Fruit fly (Drosophila melanogaster) whole organism, embryonic: ENCODE data around the gene Wdr33.

Experiments used
- Ada2b ChIP-seq: fragments of 200-800 bp; sonication (Bioruptor generic); IDR thresholded peaks from 2 replicates; pipeline ENCODE4 v1.3.6; 2022; ENCODE audit warnings: missing biosample characterization, missing genetic modification characterization
- Adf1 ChIP-seq: fragments of 200-800 bp; sonication (Bioruptor generic); IDR thresholded peaks from 2 replicates; pipeline ENCODE4 v1.3.6; 2022; ENCODE audit warnings: missing biosample characterization, missing genetic modification characterization
- Atf3 ChIP-seq: fragments of 200-800 bp; sonication (Bioruptor generic); optimal IDR thresholded peaks from 3 replicates; lab custom pipeline; 2016; ENCODE audit warnings: missing biosample characterization, missing genetic modification characterization
- B-H2 ChIP-seq: fragments of 200-800 bp; sonication (Bioruptor generic); optimal IDR thresholded peaks from 2 replicates; lab custom pipeline; 2018; ENCODE audit warnings: missing biosample characterization, mild to moderate bottlenecking, missing genetic modification characterization
- CG10209 ChIP-seq: fragments of 200-800 bp; sonication (Bioruptor generic); optimal IDR thresholded peaks from 3 replicates; lab custom pipeline; 2017; ENCODE audit warnings: missing biosample characterization, mild to moderate bottlenecking, missing genetic modification characterization, missing genetic modification reagents
- CG10321 ChIP-seq: fragments of 200-800 bp; sonication (Bioruptor generic); IDR thresholded peaks from 2 replicates; pipeline ENCODE4 v1.3.6; 2022; ENCODE audit warnings: missing biosample characterization, missing genetic modification characterization
- CG10654 ChIP-seq: fragments of 200-800 bp; sonication (Bioruptor generic); optimal IDR thresholded peaks from 2 replicates; lab custom pipeline; 2016; ENCODE audit warnings: missing biosample characterization, missing genetic modification characterization
- CG11247 ChIP-seq: fragments of 200-800 bp; sonication (Bioruptor generic); IDR thresholded peaks from 2 replicates; pipeline ENCODE4 v1.3.6; 2022; ENCODE audit warnings: missing biosample characterization, missing genetic modification characterization
- CG11456 ChIP-seq: fragments of 200-800 bp; sonication (Bioruptor generic); IDR thresholded peaks from 3 replicates; pipeline ENCODE4 v1.3.6; 2022; ENCODE audit warnings: missing biosample characterization, missing genetic modification characterization
- CG13123 ChIP-seq: fragments of 200-800 bp; sonication (Bioruptor generic); optimal IDR thresholded peaks from 2 replicates; lab custom pipeline; 2016; ENCODE audit warnings: missing biosample characterization, missing genetic modification characterization
- CG15479 ChIP-seq: fragments of 200-800 bp; sonication (Bioruptor generic); optimal IDR thresholded peaks from 3 replicates; lab custom pipeline; 2019; ENCODE audit warnings: missing biosample characterization, mild to moderate bottlenecking, missing genetic modification characterization, moderate library complexity
- CG30403 ChIP-seq: fragments of 200-800 bp; sonication (Bioruptor generic); optimal IDR thresholded peaks from 3 replicates; lab custom pipeline; 2016; ENCODE audit warnings: missing biosample characterization, missing genetic modification characterization
- CG31224 ChIP-seq: fragments of 200-800 bp; sonication (Bioruptor generic); IDR thresholded peaks from 2 replicates; pipeline ENCODE4 v1.3.6; 2022; ENCODE audit warnings: missing biosample characterization, missing genetic modification characterization
- CG4617 ChIP-seq: fragments of 200-800 bp; sonication (Bioruptor generic); optimal IDR thresholded peaks from 3 replicates; lab custom pipeline; 2016; ENCODE audit warnings: missing biosample characterization, missing genetic modification characterization, borderline replicate concordance
- CG6854 ChIP-seq: fragments of 200-800 bp; sonication (Bioruptor generic); optimal IDR thresholded peaks from 3 replicates; lab custom pipeline; 2017; ENCODE audit warnings: missing biosample characterization, mild to moderate bottlenecking, missing genetic modification characterization
- CG7271 ChIP-seq: fragments of 200-800 bp; sonication (Bioruptor generic); optimal IDR thresholded peaks from 2 replicates; lab custom pipeline; 2018; ENCODE audit warnings: missing biosample characterization, mild to moderate bottlenecking, missing genetic modification characterization, moderate library complexity
- CG8281 ChIP-seq: fragments of 200-800 bp; sonication (Bioruptor generic); optimal IDR thresholded peaks from 2 replicates; lab custom pipeline; 2018; ENCODE audit warnings: missing biosample characterization, mild to moderate bottlenecking, missing genetic modification characterization, moderate library complexity
- CG8359 ChIP-seq: fragments of 200-800 bp; sonication (Bioruptor generic); optimal IDR thresholded peaks from 2 replicates; lab custom pipeline; 2017; ENCODE audit warnings: missing biosample characterization, mild to moderate bottlenecking, missing genetic modification characterization, borderline replicate concordance
- CG9727 ChIP-seq: fragments of 200-800 bp; sonication (Bioruptor generic); optimal IDR thresholded peaks from 3 replicates; lab custom pipeline; 2017; ENCODE audit warnings: missing biosample characterization, mild to moderate bottlenecking, missing genetic modification characterization
- Chrac-16 ChIP-seq: fragments of 200-800 bp; sonication (Bioruptor generic); optimal IDR thresholded peaks from 3 replicates; lab custom pipeline; 2016; ENCODE audit warnings: missing biosample characterization, missing genetic modification characterization
- CkIIα-i1 ChIP-seq: fragments of 200-800 bp; sonication (Bioruptor generic); IDR thresholded peaks from 2 replicates; pipeline ENCODE4 v1.3.6; 2022; ENCODE audit warnings: missing biosample characterization, missing genetic modification characterization
- Deaf1 ChIP-seq: fragments of 200-800 bp; optimal IDR thresholded peaks from 3 replicates; lab custom pipeline; 2019; ENCODE audit warnings: missing biosample characterization, mild to moderate bottlenecking, missing genetic modification characterization, moderate library complexity
- Fer2 ChIP-seq: fragments of 200-800 bp; sonication (Bioruptor generic); optimal IDR thresholded peaks from 2 replicates; lab custom pipeline; 2018; ENCODE audit warnings: missing biosample characterization, mild to moderate bottlenecking, missing genetic modification characterization, moderate library complexity
- Hr39 ChIP-seq: fragments of >200 bp; optimal IDR thresholded peaks from 2 replicates; lab custom pipeline; 2017
- Lhr ChIP-seq: fragments of 200-800 bp; sonication (Bioruptor generic); optimal IDR thresholded peaks from 3 replicates; lab custom pipeline; 2017; ENCODE audit warnings: mild to moderate bottlenecking, missing biosample characterization, missing genetic modification reagents, missing genetic modification characterization
- Usf ChIP-seq: fragments of 200-800 bp; sonication (Bioruptor generic); optimal IDR thresholded peaks from 2 replicates; lab custom pipeline; 2017; ENCODE audit warnings: missing genotype, missing biosample characterization, missing genetic modification characterization
- bowl ChIP-seq: fragments of 200-800 bp; sonication (Bioruptor generic); IDR thresholded peaks from 2 replicates; pipeline ENCODE4 v1.3.6; 2022; ENCODE audit warnings: missing biosample characterization, missing genetic modification characterization
- br ChIP-seq: fragments of >200 bp; optimal IDR thresholded peaks from 2 replicates; lab custom pipeline; 2017
- cato ChIP-seq: fragments of 200-800 bp; sonication (Bioruptor generic); optimal IDR thresholded peaks from 2 replicates; lab custom pipeline; 2016; ENCODE audit warnings: missing biosample characterization, missing genetic modification characterization, borderline replicate concordance
- cg ChIP-seq: fragments of 200-800 bp; sonication (Bioruptor generic); optimal IDR thresholded peaks from 3 replicates; lab custom pipeline; 2019; ENCODE audit warnings: missing biosample characterization, mild to moderate bottlenecking, missing genetic modification characterization, moderate library complexity
- croc ChIP-seq: fragments of 200-800 bp; sonication (Bioruptor generic); conservative IDR thresholded peaks from 3 replicates; pipeline ENCODE4 v1.3.6; 2022; ENCODE audit warnings: missing biosample characterization, missing genetic modification characterization
- danr ChIP-seq: fragments of 200-800 bp; sonication (Bioruptor generic); IDR thresholded peaks from 2 replicates; pipeline ENCODE4 v1.3.6; 2022; ENCODE audit warnings: missing biosample characterization, missing genetic modification characterization
- fd3F ChIP-seq: fragments of 200-800 bp; sonication (Bioruptor generic); optimal IDR thresholded peaks from 2 replicates; lab custom pipeline; 2018; ENCODE audit warnings: missing biosample characterization, mild to moderate bottlenecking, missing genetic modification characterization, moderate library complexity
- gem ChIP-seq: fragments of 200-800 bp; sonication (Bioruptor generic); optimal IDR thresholded peaks from 2 replicates; lab custom pipeline; 2019; ENCODE audit warnings: missing biosample characterization, mild to moderate bottlenecking, missing genetic modification characterization, moderate library complexity
- her ChIP-seq: fragments of 200-800 bp; sonication (Bioruptor generic); optimal IDR thresholded peaks from 2 replicates; lab custom pipeline; 2016; ENCODE audit warnings: missing biosample characterization, missing genetic modification characterization
- hth ChIP-seq: fragments of >200 bp; optimal IDR thresholded peaks from 2 replicates; lab custom pipeline; 2017; ENCODE audit warnings: inconsistent platforms
- lbe ChIP-seq: fragments of 200-800 bp; sonication (Bioruptor generic); optimal IDR thresholded peaks from 2 replicates; lab custom pipeline; 2016; ENCODE audit warnings: missing biosample characterization, mild to moderate bottlenecking, missing genetic modification characterization
- lola ChIP-seq, 3 experiments: fragments of >200 bp in 2 of 3; fragments of 200-800 bp in 1 of 3; sonication (Bioruptor generic) in 1 of 3; optimal IDR thresholded peaks; 2 replicates each; lab custom pipeline; 2017 to 2019; ENCODE audit warnings: missing biosample characterization in 3 of 3, missing genetic modification characterization in 3 of 3, mild to moderate bottlenecking in 1 of 3, moderate library complexity in 1 of 3
- nom ChIP-seq: fragments of 200-800 bp; sonication (Bioruptor generic); optimal IDR thresholded peaks from 2 replicates; lab custom pipeline; 2017; ENCODE audit warnings: missing biosample characterization, missing genetic modification characterization, mild to moderate bottlenecking, moderate library complexity, missing genetic modification reagents
- oc ChIP-seq: fragments of 200-800 bp; sonication (Bioruptor generic); optimal IDR thresholded peaks from 2 replicates; lab custom pipeline; 2018; ENCODE audit warnings: missing biosample characterization, mild to moderate bottlenecking, missing genetic modification characterization, moderate library complexity
- pb ChIP-seq: fragments of 200-800 bp; sonication (Bioruptor generic); optimal IDR thresholded peaks from 3 replicates; lab custom pipeline; 2016; ENCODE audit warnings: missing biosample characterization, missing genetic modification characterization
- pzg ChIP-seq: fragments of 200-800 bp; sonication (Bioruptor generic); optimal IDR thresholded peaks from 3 replicates; lab custom pipeline; 2018; ENCODE audit warnings: missing biosample characterization, mild to moderate bottlenecking, missing genetic modification characterization, moderate library complexity
- rib ChIP-seq: fragments of 200-800 bp; sonication (Bioruptor generic); IDR thresholded peaks from 2 replicates; pipeline ENCODE4 v1.3.6; 2022; ENCODE audit warnings: missing biosample characterization, missing genetic modification characterization
- row ChIP-seq: fragments of 200-800 bp; sonication (Bioruptor generic); IDR thresholded peaks from 3 replicates; pipeline ENCODE4 v1.3.6; 2022; ENCODE audit warnings: missing biosample characterization, missing genetic modification characterization
- run ChIP-seq: fragments of 200-800 bp; sonication (Bioruptor generic); optimal IDR thresholded peaks from 3 replicates; lab custom pipeline; 2018; ENCODE audit warnings: missing biosample characterization, mild to moderate bottlenecking, missing genetic modification characterization
- sqz ChIP-seq: fragments of 200-800 bp; sonication (Bioruptor generic); optimal IDR thresholded peaks from 3 replicates; lab custom pipeline; 2018; ENCODE audit warnings: missing biosample characterization, mild to moderate bottlenecking, missing genetic modification characterization
- ssp ChIP-seq: fragments of 200-800 bp; sonication (Bioruptor generic); IDR thresholded peaks from 2 replicates; pipeline ENCODE4 v1.3.6; 2022; ENCODE audit warnings: missing biosample characterization, missing genetic modification characterization
- sug ChIP-seq: fragments of 200-800 bp; optimal IDR thresholded peaks from 2 replicates; lab custom pipeline; 2019; ENCODE audit warnings: missing biosample characterization, mild to moderate bottlenecking, missing genetic modification characterization, moderate library complexity
- wek ChIP-seq: fragments of 200-800 bp; sonication (Bioruptor generic); optimal IDR thresholded peaks from 3 replicates; lab custom pipeline; 2018; ENCODE audit warnings: missing biosample characterization, mild to moderate bottlenecking, missing genetic modification characterization, moderate library complexity

The Wdr33 gene

dm6 chr3R:5668928-5669739 is 8.7 kb downstream of the Wdr33 start, which contains the start of the genes Xe7 and Atg17 (continued):
- TF ChIP-seq CG13123 (GFP tag; lab: Kevin White, UChicago) (peak; percentile 78), cg (GFP tag; lab: Kevin White, UChicago) (peak; percentile 73), Adf1 (GFP tag; lab: Robert Waterston, UW) (peak; percentile 34; the same call in 1 of the 2 replicates), CG8359 (GFP tag; lab: Kevin White, UChicago) (peak; percentile 70), Fer2 (tag; lab: Kevin White, UChicago) (peak; percentile 95), br (lab: Kevin White, UChicago) (no peak), CG11247 (GFP tag; lab: Robert Waterston, UW) (peak; percentile 90), Atf3 (GFP tag; lab: Kevin White, UChicago) (peak; percentile 85), bowl (GFP tag; lab: Robert Waterston, UW) (no peak), oc (tag; lab: Kevin White, UChicago) (no peak), row (peak; percentile 95), Lhr (GFP tag; lab: Kevin White, UChicago) (peak; percentile 85), her (GFP tag; lab: Kevin White, UChicago) (peak; percentile 62), run (tag; lab: Kevin White, UChicago) (peak; percentile 55), CG7271 (peak; percentile 43), B-H2 (peak; percentile 94), CG6854 (peak; percentile 25), gem (tag; lab: Kevin White, UChicago) (peak; percentile 96), CG10321 (peak; percentile 34; the same call in 1 of the 2 replicates), Chrac-16 (GFP tag; lab: Kevin White, UChicago) (peak; percentile 96), Deaf1 (tag; lab: Kevin White, UChicago) (peak; percentile 58), fd3F (GFP tag; lab: Kevin White, UChicago) (peak; percentile 94), CG10654 (peak; percentile 91), pb (GFP tag; lab: Kevin White, UChicago) (peak; percentile 69), sug (tag; lab: Kevin White, UChicago) (peak; percentile 95), hth (lab: Kevin White, UChicago) (no peak), Ada2b (peak; percentile 84), CG30403 (GFP tag; lab: Kevin White, UChicago) (peak; percentile 97), CG8281 (tag; lab: Kevin White, UChicago) (peak; percentile 79), Hr39 (lab: Kevin White, UChicago) (peak; percentile 32), lola (GFP tag; optimal IDR thresholded peaks at IDR 0.05; lab: Kevin White, UChicago) (peak in 1 of 3 experiments; percentile 89), ssp (GFP tag; lab: Robert Waterston, UW) (peak; percentile 88), lbe (GFP tag; lab: Kevin White, UChicago) (peak; percentile 72), cato (GFP tag; lab: Kevin White, UChicago) (peak; percentile 92), CG11456 (GFP tag; lab: Robert Waterston, UW) (peak; percentile 92), CG31224 (GFP tag; lab: Robert Waterston, UW) (peak; percentile 87), CG4617 (peak; percentile 76), pzg (GFP tag; lab: Kevin White, UChicago) (peak; percentile 57), CG9727 (GFP tag; lab: Kevin White, UChicago) (peak; percentile 91), danr (GFP tag; lab: Robert Waterston, UW) (peak; percentile 83), wek (GFP tag; lab: Kevin White, UChicago) (peak; percentile 70), sqz (GFP tag; lab: Kevin White, UChicago) (peak; percentile 87), nom (peak; percentile 31), CkIIα-i1 (GFP tag; lab: Robert Waterston, UW) (peak; percentile 49; the same call in 1 of the 2 replicates), rib (GFP tag; lab: Robert Waterston, UW) (peak; percentile 76; the same call in 1 of the 2 replicates), croc (GFP tag; lab: Robert Waterston, UW) (peak; percentile 87), CG15479 (GFP tag; lab: Kevin White, UChicago) (no peak), Usf (GFP tag; lab: Kevin White, UChicago) (peak; percentile 87), CG10209 (GFP tag; lab: Kevin White, UChicago) (peak; percentile 92)
